Worm (Caenorhabditis elegans) whole organism, L2 larva: Measurements from ENCODE around the gene T05H4.15.

Experiments
- ama-1 ChIP-seq: fragments of 150-350 bp; optimal IDR thresholded peaks from 2 replicates; lab custom pipeline; 2018; ENCODE audit warnings: inconsistent platforms
- unc-39 ChIP-seq: fragments of 150-350 bp; optimal IDR thresholded peaks from 2 replicates; lab custom pipeline; 2014; ENCODE audit warnings: missing biosample characterization, missing genetic modification characterization
- ztf-4 ChIP-seq: fragments of 150-350 bp; optimal IDR thresholded peaks from 2 replicates; lab custom pipeline; 2014; ENCODE audit warnings: missing biosample characterization, missing genetic modification characterization

DNA sequence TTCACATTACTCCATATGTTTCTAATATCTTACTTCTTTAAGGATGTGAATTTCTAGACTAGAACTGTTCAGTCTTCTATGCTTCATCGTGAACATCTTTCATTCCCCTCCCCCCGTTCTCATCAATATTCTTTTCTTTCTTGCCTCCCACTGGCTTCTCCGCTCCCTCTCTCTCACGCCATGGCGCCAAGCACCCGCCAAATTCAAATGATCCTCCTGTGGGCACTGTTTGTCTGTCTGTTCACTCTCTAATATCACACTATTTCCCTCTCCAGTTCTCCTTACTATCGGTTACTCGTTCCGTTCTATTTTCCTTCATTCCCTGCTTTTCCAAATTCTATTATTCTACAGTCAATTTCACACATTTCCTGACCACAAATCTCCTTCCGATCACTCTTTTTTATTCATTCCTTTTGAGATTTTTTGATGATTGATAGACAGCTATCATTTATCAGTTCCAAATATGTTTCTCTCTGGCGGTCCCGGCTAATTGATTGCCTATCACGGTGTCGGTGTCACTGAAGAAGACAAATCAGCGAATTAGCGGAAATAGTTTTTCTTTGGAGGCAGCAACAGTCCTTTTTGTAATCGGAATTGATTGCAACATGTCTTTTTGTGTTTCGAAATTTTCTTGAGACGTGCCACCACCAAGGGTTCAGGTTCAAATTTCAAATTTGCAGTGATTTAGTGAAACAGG is 16.9 kb upstream of the T05H4.15 start:
- TF ChIP-seq ama-1 (no peak), ztf-4 (tag; lab: Kevin White, UChicago) (no peak), unc-39 (tag; lab: Kevin White, UChicago) (no peak)
